Worm (Caenorhabditis elegans): ENCODE results near the gene ZK688.12.

DNA sequence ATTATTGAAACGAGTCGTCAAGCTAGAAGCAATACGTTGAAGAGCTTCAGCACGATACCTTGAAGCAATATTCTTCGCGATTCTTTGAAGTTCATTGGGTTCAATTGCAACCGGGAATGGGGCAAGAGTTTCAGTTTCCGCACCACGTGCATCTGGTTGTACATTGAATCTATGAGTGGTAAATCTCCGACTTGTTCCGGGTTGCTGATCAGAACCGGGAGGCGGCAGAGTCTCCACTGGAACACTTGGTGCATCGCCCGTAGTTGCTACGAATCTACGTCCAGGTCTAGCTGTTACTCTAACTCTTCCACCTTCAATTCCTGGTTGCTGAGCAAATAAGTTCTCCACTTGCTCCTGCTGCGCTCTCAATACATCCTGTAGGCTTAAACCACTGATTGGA lies 24.4 kb downstream of the ZK688.12 start:
- TF ChIP-seq peb-1 (tag; optimal IDR thresholded peaks at IDR 0.05): no peak
- TF ChIP-seq unc-39 (tag; optimal IDR thresholded peaks at IDR 0.05): no peak
- TF ChIP-seq crh-2 (tag; optimal IDR thresholded peaks at IDR 0.05): no peak
- TF ChIP-seq nhr-10 (tag; optimal IDR thresholded peaks at IDR 0.05): no peak
- no peak for TF ChIP-seq unc-62 (GFP tag; optimal IDR thresholded peaks at IDR 0.05)
- TF ChIP-seq zag-1 (tag; optimal IDR thresholded peaks at IDR 0.05): no peak
- TF ChIP-seq lsy-2 (tag; optimal IDR thresholded peaks at IDR 0.05): no peak
- no peak for TF ChIP-seq elt-1 (tag; optimal IDR thresholded peaks at IDR 0.05)
- no peak for TF ChIP-seq mdl-1 (tag; optimal IDR thresholded peaks at IDR 0.05)
- TF ChIP-seq ZK546.5 (tag; optimal IDR thresholded peaks at IDR 0.05): no peak
- no peak for TF ChIP-seq ztf-11 (tag; optimal IDR thresholded peaks at IDR 0.05)
- no peak for TF ChIP-seq snpc-4 (tag; optimal IDR thresholded peaks at IDR 0.05)
- no peak for TF ChIP-seq R02D3.7 (tag; optimal IDR thresholded peaks at IDR 0.05)
- no peak for TF ChIP-seq aly-2 (tag; optimal IDR thresholded peaks at IDR 0.05)

Measured in whole organism, L2 larva.